Worm (Caenorhabditis elegans): ENCODE measurements around the gene igcm-2.

ce11 chrX:6365715-6366114, 25.7 kb downstream of the igcm-2 start, which contains the start of gene C03B1.3:
- TF ChIP-seq lin-11 (tag; optimal IDR thresholded peaks at IDR 0.05), result no peak
- no peak for TF ChIP-seq dmd-4 (tag; optimal IDR thresholded peaks at IDR 0.05; ENCODE audit: borderline replicate concordance)
- no peak for TF ChIP-seq pha-4 (tag; optimal IDR thresholded peaks at IDR 0.05)
- no peak for TF ChIP-seq unc-86 (tag; optimal IDR thresholded peaks at IDR 0.05)
- no peak for TF ChIP-seq ama-1 (optimal IDR thresholded peaks at IDR 0.05)
- no peak for TF ChIP-seq gmeb-2 (tag; optimal IDR thresholded peaks at IDR 0.05)
- no peak for TF ChIP-seq nfya-1 (tag; optimal IDR thresholded peaks at IDR 0.05)
- TF ChIP-seq pag-3 (tag; optimal IDR thresholded peaks at IDR 0.05; ENCODE audit: borderline replicate concordance), result no peak
- TF ChIP-seq ceh-34 (tag; optimal IDR thresholded peaks at IDR 0.05), result no peak
- TF ChIP-seq nhr-232 (tag; optimal IDR thresholded peaks at IDR 0.05), result no peak
- no peak for TF ChIP-seq nhr-11 (tag; optimal IDR thresholded peaks at IDR 0.05)
- TF ChIP-seq hlh-30 (tag; optimal IDR thresholded peaks at IDR 0.05; ENCODE audit: insufficient read depth), result no peak
- no peak for TF ChIP-seq zip-5 (tag; optimal IDR thresholded peaks at IDR 0.05)

Measured in whole organism, late embryonic.